Fruit fly (Drosophila melanogaster) whole organism, prepupa: ENCODE measurements around the gene CG32249.

Experiments
- CG10669 ChIP-seq: fragments of 200-800 bp; sonication (Bioruptor generic); optimal IDR thresholded peaks from 3 replicates; lab custom pipeline; 2018; ENCODE audit warnings: missing biosample characterization, mild to moderate bottlenecking, missing genetic modification characterization, moderate library complexity
- CG1621 ChIP-seq: fragments of 200-800 bp; sonication (Bioruptor generic); optimal IDR thresholded peaks from 3 replicates; lab custom pipeline; 2018; ENCODE audit warnings: missing biosample characterization, mild to moderate bottlenecking, missing genetic modification characterization
- CG16779 ChIP-seq: fragments of 200-800 bp; sonication (Bioruptor generic); optimal IDR thresholded peaks from 3 replicates; lab custom pipeline; 2017; ENCODE audit warnings: missing biosample characterization, mild to moderate bottlenecking, missing genetic modification characterization
- CG34406 ChIP-seq: fragments of 200-800 bp; sonication (Bioruptor generic); optimal IDR thresholded peaks from 3 replicates; lab custom pipeline; 2016; ENCODE audit warnings: missing biosample characterization, missing genetic modification characterization
- achi ChIP-seq: fragments of 200-800 bp; sonication (Bioruptor generic); optimal IDR thresholded peaks from 3 replicates; lab custom pipeline; 2016; ENCODE audit warnings: missing biosample characterization, missing genetic modification characterization
- vri ChIP-seq: fragments of 200-800 bp; sonication (Bioruptor generic); optimal IDR thresholded peaks from 3 replicates; lab custom pipeline; 2016; ENCODE audit warnings: missing biosample characterization, mild to moderate bottlenecking, missing genetic modification characterization

dm6 chr3L:4477656-4478254, 8.0 kb downstream of the CG32249 start:
- no peak for TF ChIP-seq CG34406 (GFP tag; lab: Kevin White, UChicago)
- TF ChIP-seq CG1621 (tag; lab: Kevin White, UChicago): no peak
- no peak for TF ChIP-seq CG16779 (tag; lab: Kevin White, UChicago)
- TF ChIP-seq vri (GFP tag; lab: Kevin White, UChicago): no peak
- no peak for TF ChIP-seq CG10669 (GFP tag; lab: Kevin White, UChicago)
- no peak for TF ChIP-seq achi
